Worm (Caenorhabditis elegans): ENCODE measurements around the gene dyf-17.
"Not testable (repeated sequence)": the region's sequence is repeated elsewhere in the genome, so short reads cannot be mapped to it uniquely, and the experiment has no call there.

Gene dyf-17

DNA sequence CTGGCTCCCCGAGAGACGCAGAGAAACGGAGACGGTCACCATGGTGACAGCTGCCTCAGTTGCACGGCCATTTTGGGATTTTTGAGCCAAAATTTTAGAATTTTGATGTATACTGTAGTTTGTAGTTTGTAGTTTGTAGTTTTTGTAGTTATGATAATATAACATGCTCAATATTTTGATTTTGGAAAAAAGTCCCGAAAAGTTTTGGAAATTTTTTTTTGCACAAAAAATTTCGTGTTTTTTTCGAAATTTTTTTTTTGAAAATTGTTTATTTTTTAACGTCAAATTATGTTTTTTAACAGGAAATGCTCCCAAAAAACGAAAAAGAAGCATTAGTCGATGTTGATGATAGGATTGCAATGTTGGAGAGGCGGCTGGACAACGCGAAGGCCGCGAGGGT is at the start of gene dyf-17:
dyf-17 (plus strand) TSS at position 301 of the 400 bp plus-strand sequence.
- TF ChIP-seq lin-13 (tag; optimal IDR thresholded peaks at IDR 0.05) (no peak), lin-32 (GFP tag; optimal IDR thresholded peaks at IDR 0.05) (peak; percentile 15)

- TF ChIP-seq drap-1 (GFP tag; optimal IDR thresholded peaks at IDR 0.05) (peak; percentile 31), unc-39 (tag; optimal IDR thresholded peaks at IDR 0.05) (no peak), nhr-2 (tag; optimal IDR thresholded peaks at IDR 0.05) (no peak), ceh-83 (GFP tag; optimal IDR thresholded peaks at IDR 0.05) (no peak), lin-32 (GFP tag; optimal IDR thresholded peaks at IDR 0.05) (no peak)
These were observed 44.8 kb upstream of the dyf-17 start, which contains the start of gene nhr-95 for ce11 chrV:19082541-19082940. Gene nhr-95, minus strand, starts transcription at chrV:19082641.

- TF ChIP-seq ceh-39 (tag; optimal IDR thresholded peaks at IDR 0.05) (no peak), nhr-237 (tag; optimal IDR thresholded peaks at IDR 0.05) (no peak), ceh-43 (GFP tag; optimal IDR thresholded peaks at IDR 0.05) (no peak), bed-3 (GFP tag; optimal IDR thresholded peaks at IDR 0.05) (no peak), nhr-2 (tag; optimal IDR thresholded peaks at IDR 0.05) (no peak), zip-8 (tag; optimal IDR thresholded peaks at IDR 0.05) (no peak), lsy-2 (tag; optimal IDR thresholded peaks at IDR 0.05) (no peak), lin-13 (tag; optimal IDR thresholded peaks at IDR 0.05) (no peak), drap-1 (GFP tag; optimal IDR thresholded peaks at IDR 0.05) (no peak), nhr-12 (tag; optimal IDR thresholded peaks at IDR 0.05) (no peak), hlh-1 (tag; optimal IDR thresholded peaks at IDR 0.05) (no peak), M03D4.4 (tag; optimal IDR thresholded peaks at IDR 0.05) (no peak), nhr-76 (tag; optimal IDR thresholded peaks at IDR 0.05) (no peak), pha-4 (tag; optimal IDR thresholded peaks at IDR 0.05) (no peak)
These were observed 43.5 kb upstream of the dyf-17 start for ce11 chrV:19083789-19084188.

ce11 chrV:19087426-19087825 is 39.9 kb upstream of the dyf-17 start, which contains the start of gene nhr-145:
Gene nhr-145, plus strand, starts transcription at chrV:19087723.
- no peak for TF ChIP-seq mls-2 (tag; optimal IDR thresholded peaks at IDR 0.05)
- TF ChIP-seq elt-1 (tag; optimal IDR thresholded peaks at IDR 0.05; ENCODE audit: borderline replicate concordance, insufficient read depth) = peak; percentile 50

ce11 chrV:19090885-19091284 is 36.4 kb upstream of the dyf-17 start:
- TF ChIP-seq unc-120 (tag; optimal IDR thresholded peaks at IDR 0.05; ENCODE audit: poor library complexity, severe bottlenecking) = no peak
- TF ChIP-seq sptf-1 (tag; optimal IDR thresholded peaks at IDR 0.05) = peak; percentile 5

DNA sequence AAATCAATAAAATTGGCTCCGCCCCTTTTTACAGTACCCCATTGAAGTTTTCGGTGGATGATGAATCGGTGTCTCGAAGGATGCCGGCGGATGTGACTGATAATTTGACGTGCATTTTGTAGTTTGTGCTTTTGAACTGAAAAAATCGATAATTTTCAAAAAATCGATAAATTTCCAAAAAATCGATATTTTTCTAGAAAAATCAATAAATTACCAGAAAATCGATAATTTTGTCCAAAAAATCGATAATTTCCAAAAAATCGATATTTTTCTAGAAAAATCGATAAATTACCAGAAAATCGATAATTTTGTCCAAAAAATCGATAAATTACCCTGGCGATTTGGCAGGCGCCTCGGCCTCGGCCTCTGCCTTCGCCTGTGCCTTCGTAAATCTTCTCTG is 27.8 kb upstream of the dyf-17 start:
- TF ChIP-seq nhr-2 (tag; optimal IDR thresholded peaks at IDR 0.05) (no peak), bed-3 (GFP tag; optimal IDR thresholded peaks at IDR 0.05) (no peak), blmp-1 (tag; optimal IDR thresholded peaks at IDR 0.05) (no peak), ces-1 (GFP tag; optimal IDR thresholded peaks at IDR 0.05) (no peak), ham-2 (GFP tag; optimal IDR thresholded peaks at IDR 0.05) (no peak), cnd-1 (tag; optimal IDR thresholded peaks at IDR 0.05) (no peak), sptf-1 (tag; optimal IDR thresholded peaks at IDR 0.05) (no peak), drap-1 (GFP tag; optimal IDR thresholded peaks at IDR 0.05) (no peak), nhr-76 (tag; optimal IDR thresholded peaks at IDR 0.05) (no peak)

ce11 chrV:19101589-19102201 is 25.6 kb upstream of the dyf-17 start, which contains the start of gene zhp-4:
Gene zhp-4, minus strand, starts transcription at chrV:19101786.
- TF ChIP-seq lin-32, unc-62, ceh-43 (GFP tag; optimal IDR thresholded peaks at IDR 0.05): not testable (repeated sequence)

DNA sequence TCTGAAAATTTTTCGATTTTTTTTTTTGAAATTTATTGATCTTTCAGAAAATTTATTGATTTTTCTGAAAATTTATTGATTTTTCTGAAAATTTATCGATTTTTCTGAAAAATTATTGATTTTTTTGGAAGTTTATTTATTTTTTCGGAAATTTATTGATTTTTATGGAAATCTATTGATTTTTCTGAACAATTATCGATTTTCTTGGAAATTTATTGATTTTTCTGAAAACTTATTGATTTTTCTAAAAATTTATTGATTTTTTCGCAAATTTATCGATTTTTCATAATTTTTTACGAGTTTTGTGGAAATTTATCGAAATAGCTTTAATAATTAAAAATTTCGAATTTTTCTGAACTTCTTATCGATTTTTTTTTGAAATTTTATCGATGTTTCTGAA is 20.3 kb upstream of the dyf-17 start:
- TF ChIP-seq nhr-237 (tag; optimal IDR thresholded peaks at IDR 0.05) = no peak
- TF ChIP-seq nhr-28 (tag; optimal IDR thresholded peaks at IDR 0.05) = no peak
- TF ChIP-seq M03D4.4 (tag; optimal IDR thresholded peaks at IDR 0.05) = no peak
